Fruit fly (Drosophila melanogaster): Measurements from ENCODE around the gene CG32181.

CG32181 gene

DNA sequence AAGACGTTTGTCGTGTGGAACGTTAAGA lies 31.8 kb downstream of the CG32181 start, which contains the start of gene CG42815:
TSS of gene CG42815 (minus strand) at position 20 of the 28 bp plus-strand sequence.
- TF ChIP-seq pdm3 (GFP tag; optimal IDR thresholded peaks at IDR 0.05) (no peak), CG3032 (tag; optimal IDR thresholded peaks at IDR 0.05) (no peak), CG3919 (GFP tag; optimal IDR thresholded peaks at IDR 0.05) (no peak), CG6808 (GFP tag; optimal IDR thresholded peaks at IDR 0.05) (no peak), Sox102F (GFP tag; optimal IDR thresholded peaks at IDR 0.05) (no peak), CG6163 (GFP tag; IDR thresholded peaks at IDR 0.05) (no peak), Gug (GFP tag; IDR thresholded peaks at IDR 0.05) (no peak), CG32006 (GFP tag; optimal IDR thresholded peaks at IDR 0.05) (no peak), CG11762 (GFP tag; optimal IDR thresholded peaks at IDR 0.05; ENCODE audit: insufficient read depth) (no peak), CG8632 (GFP tag; optimal IDR thresholded peaks at IDR 0.05) (no peak), Lpt (GFP tag; optimal IDR thresholded peaks at IDR 0.05) (no peak), Hr38 (GFP tag; optimal IDR thresholded peaks at IDR 0.05) (no peak), CG6854 (GFP tag; optimal IDR thresholded peaks at IDR 0.05) (no peak), CG34406 (GFP tag; optimal IDR thresholded peaks at IDR 0.05) (no peak)

DNA sequence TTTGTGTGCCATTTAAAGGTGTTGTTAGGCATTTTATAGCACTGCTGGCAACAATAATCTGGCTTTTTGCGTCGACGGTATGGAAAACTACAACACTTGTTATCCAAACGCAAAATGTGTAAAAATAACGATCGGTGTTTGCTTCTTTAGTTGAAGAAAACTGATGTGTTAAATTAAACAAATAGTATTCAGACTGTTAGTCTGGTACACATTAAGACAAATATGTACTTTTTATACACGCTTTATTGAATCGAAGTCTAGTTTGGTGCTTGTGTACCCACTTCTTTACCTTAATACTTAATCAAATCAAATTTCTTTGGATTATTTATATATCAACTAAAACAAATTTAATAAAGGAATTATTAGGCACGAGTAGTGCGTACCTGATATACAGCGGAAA lies 32.0 kb downstream of the CG32181 start:
- TF ChIP-seq CG6276 (GFP tag; optimal IDR thresholded peaks at IDR 0.05) (no peak), fkh (GFP tag; optimal IDR thresholded peaks at IDR 0.05) (peak; percentile 72), Ets21C (GFP tag; optimal IDR thresholded peaks at IDR 0.05) (no peak)

DNA sequence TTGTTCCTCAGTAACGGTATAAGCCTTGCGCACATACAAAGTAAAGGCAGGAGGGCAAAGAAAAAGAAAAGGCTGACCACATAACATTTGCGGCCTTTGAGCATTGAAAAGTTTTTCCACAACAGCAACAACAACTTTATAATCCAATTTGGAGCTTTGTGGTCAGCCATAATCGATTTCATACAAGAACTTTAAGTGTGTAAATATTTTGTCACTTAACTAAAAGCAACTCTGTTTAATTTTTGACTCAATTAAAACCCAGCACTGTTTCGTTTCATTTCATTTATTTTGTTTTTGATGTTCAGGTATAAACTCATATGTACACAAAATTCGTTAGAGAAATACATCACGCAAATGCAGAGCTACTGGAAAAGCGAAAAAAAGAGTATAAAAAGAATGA lies 38.0 kb downstream of the CG32181 start, which contains the start of gene CG42816:
TSS of gene CG42816 (minus strand) at position 101 of the 400 bp plus-strand sequence.
- TF ChIP-seq lz (GFP tag; optimal IDR thresholded peaks at IDR 0.05) (no peak), Eip78C (GFP tag) (no peak), CG8119 (GFP tag; IDR thresholded peaks at IDR 0.05) (no peak), CG11294 (GFP tag; IDR thresholded peaks at IDR 0.05) (no peak), eg (GFP tag; IDR thresholded peaks at IDR 0.05) (no peak), CG16779 (tag; optimal IDR thresholded peaks at IDR 0.05) (no peak), fkh (GFP tag; optimal IDR thresholded peaks at IDR 0.05) (no peak), esn (GFP tag; optimal IDR thresholded peaks at IDR 0.05) (no peak)

DNA sequence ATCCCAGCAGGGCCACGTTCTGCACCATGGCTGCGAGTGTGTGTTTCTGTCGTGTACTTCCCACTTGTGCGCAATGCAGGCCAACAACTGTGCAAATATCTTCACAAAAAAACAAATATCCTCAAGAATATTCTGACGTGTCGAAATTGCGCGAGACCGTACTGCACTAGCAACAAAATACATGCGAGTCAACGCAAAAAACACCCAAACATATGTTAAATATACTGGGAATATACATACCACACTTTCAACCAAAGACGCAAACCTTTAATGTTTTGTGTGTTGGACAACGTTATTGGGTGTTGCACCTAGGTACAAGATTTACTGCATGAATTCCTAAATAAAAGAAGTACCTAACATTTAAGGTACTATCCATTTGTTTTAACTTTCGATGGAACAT lies 42.6 kb downstream of the CG32181 start, which contains the start of gene NUCB1:
TSS of gene NUCB1 (minus strand) at position 173 of the 400 bp plus-strand sequence.
- TF ChIP-seq ss (GFP tag; optimal IDR thresholded peaks at IDR 0.05) (no peak), CG10669 (GFP tag; optimal IDR thresholded peaks at IDR 0.05) (no peak), CG8319 (GFP tag; optimal IDR thresholded peaks at IDR 0.05) (no peak), cyc (GFP tag; optimal IDR thresholded peaks at IDR 0.05) (peak; percentile 30), Met (GFP tag; optimal IDR thresholded peaks at IDR 0.05) (no peak), lz (GFP tag; optimal IDR thresholded peaks at IDR 0.05) (peak; percentile 14), Lpt (GFP tag; optimal IDR thresholded peaks at IDR 0.05) (no peak), CG6792 (GFP tag; optimal IDR thresholded peaks at IDR 0.05) (no peak), fkh (GFP tag; optimal IDR thresholded peaks at IDR 0.05) (peak; percentile 82), topi (GFP tag; optimal IDR thresholded peaks at IDR 0.05) (no peak), dac (GFP tag; optimal IDR thresholded peaks at IDR 0.05) (no peak), Sox15 (GFP tag; optimal IDR thresholded peaks at IDR 0.05) (no peak), CG3919 (GFP tag; optimal IDR thresholded peaks at IDR 0.05) (no peak), fd85E (GFP tag; optimal IDR thresholded peaks at IDR 0.05) (no peak), CG31627 (GFP tag; optimal IDR thresholded peaks at IDR 0.05) (peak; percentile 13), Hr4 (GFP tag; optimal IDR thresholded peaks at IDR 0.05) (no peak), svp (GFP tag) (no peak), Smox (GFP tag; optimal IDR thresholded peaks at IDR 0.05) (no peak), net (GFP tag; optimal IDR thresholded peaks at IDR 0.05) (no peak), Blimp-1 (GFP tag; optimal IDR thresholded peaks at IDR 0.05) (no peak), CG6276 (GFP tag; optimal IDR thresholded peaks at IDR 0.05) (no peak), Sox102F (GFP tag; optimal IDR thresholded peaks at IDR 0.05) (no peak), Ets21C (GFP tag; optimal IDR thresholded peaks at IDR 0.05) (no peak), Ets96B (tag; optimal IDR thresholded peaks at IDR 0.05) (no peak), CG6854 (GFP tag; optimal IDR thresholded peaks at IDR 0.05) (no peak), achi (GFP tag; optimal IDR thresholded peaks at IDR 0.05) (no peak), CG10631 (GFP tag; optimal IDR thresholded peaks at IDR 0.05) (no peak), CG8632 (GFP tag; optimal IDR thresholded peaks at IDR 0.05) (no peak), vri (GFP tag; optimal IDR thresholded peaks at IDR 0.05) (no peak), acj6 (GFP tag; optimal IDR thresholded peaks at IDR 0.05) (no peak), CG11902 (GFP tag; optimal IDR thresholded peaks at IDR 0.05) (no peak), CG16779 (tag; optimal IDR thresholded peaks at IDR 0.05) (no peak), Hr39 (GFP tag; optimal IDR thresholded peaks at IDR 0.05) (peak; percentile 15), Hr38 (GFP tag; optimal IDR thresholded peaks at IDR 0.05) (no peak), CG11762 (GFP tag; optimal IDR thresholded peaks at IDR 0.05; ENCODE audit: insufficient read depth) (no peak), CG6808 (GFP tag; optimal IDR thresholded peaks at IDR 0.05) (no peak), eg (GFP tag; IDR thresholded peaks at IDR 0.05) (peak; percentile 34; the same call in 2 of the 3 replicates)
